Fruit fly (Drosophila melanogaster) S2 (cell line): ENCODE data around the gene CG4174.

ENCODE experiments used
- CG8478 ChIP-seq: fragments of >200 bp; optimal IDR thresholded peaks from 2 replicates; lab custom pipeline; 2018
- CTCF ChIP-seq, 2 experiments: fragments of >200 bp; optimal IDR thresholded peaks; 2 replicates each; lab custom pipeline; 2018

DNA sequence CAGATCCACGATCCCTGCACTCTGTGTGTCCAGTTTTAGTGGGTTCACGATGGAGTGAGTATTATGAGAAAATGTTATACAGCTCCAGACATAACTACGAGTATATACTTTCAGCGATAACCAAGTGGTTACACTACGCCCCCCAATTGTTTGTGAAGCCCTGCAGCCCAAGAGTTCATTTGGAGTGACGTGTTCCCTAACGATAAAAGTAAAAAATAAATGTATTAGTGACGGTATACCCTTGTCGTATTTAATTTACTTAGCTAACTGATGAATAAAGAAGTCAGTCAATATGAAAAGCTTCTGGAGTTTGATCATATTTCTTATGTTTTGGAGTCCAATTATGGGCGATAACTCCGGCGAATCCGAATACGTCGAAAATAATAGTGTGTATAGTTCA is 10.6 kb downstream of the CG4174 start, which contains the start of gene CG18231:
- no peak for TF ChIP-seq CG8478
- no peak for TF ChIP-seq CTCF (optimal IDR thresholded peaks at IDR 0.05; lab: Kevin White, UChicago)
